Worm (Caenorhabditis elegans): ENCODE data around the gene F35H10.2.
"Not testable (repeated sequence)": the region's sequence is repeated elsewhere in the genome, so short reads cannot be mapped to it uniquely, and the experiment has no call there.

- TF ChIP-seq tbx-37 (GFP tag; conservative IDR thresholded peaks at IDR 0.05); B0310.2 (tag; optimal IDR thresholded peaks at IDR 0.05); ama-1 (optimal IDR thresholded peaks at IDR 0.05); flt-1 (GFP tag; IDR thresholded peaks at IDR 0.05); sea-1 (GFP tag; conservative IDR thresholded peaks at IDR 0.05); F13C5.2 (tag; optimal IDR thresholded peaks at IDR 0.05); aly-1 (tag; optimal IDR thresholded peaks at IDR 0.05); ets-7 (tag; optimal IDR thresholded peaks at IDR 0.05); ceh-36 (tag; optimal IDR thresholded peaks at IDR 0.05); pes-1 (GFP tag; IDR thresholded peaks at IDR 0.05); tra-4 (tag; optimal IDR thresholded peaks at IDR 0.05); hmbx-1 (tag; optimal IDR thresholded peaks at IDR 0.05): not testable (repeated sequence)
These were observed 23.0 kb downstream of the F35H10.2 start, which contains the start of gene F17E9.16 for ce11 chrIV:8352036-8352435.

Measured in whole organism, early embryonic.